Worm (Caenorhabditis elegans) whole organism, young adult: ENCODE measurements around the gene fipr-18.

Experiments used
- B0035.1 ChIP-seq: sonication (generic microtip); optimal IDR thresholded peaks from 2 replicates; lab custom pipeline; 2016; ENCODE audit warnings: missing genetic modification characterization, mild to moderate bottlenecking, missing compliant biosample characterization, missing genotype, missing genetic modification reagents
- C06A6.2 ChIP-seq: fragments of 200-800 bp; sonication (Bioruptor generic); conservative IDR thresholded peaks from 2 replicates; pipeline ENCODE4 v1.3.6; 2022; ENCODE audit warnings: missing genetic modification characterization, missing compliant biosample characterization
- F33H1.4 ChIP-seq: fragments of 200-800 bp; sonication (Bioruptor generic); IDR thresholded peaks from 2 replicates; pipeline ENCODE4 v1.3.6; 2022; ENCODE audit warnings: missing genetic modification reagents, missing genetic modification characterization, missing compliant biosample characterization
- F52B5.7 ChIP-seq: sonication (generic microtip); optimal IDR thresholded peaks from 2 replicates; lab custom pipeline; 2016; ENCODE audit warnings: mild to moderate bottlenecking, missing genetic modification characterization, missing compliant biosample characterization
- K11D2.4 ChIP-seq: fragments of 200-800 bp; sonication (Bioruptor generic); IDR thresholded peaks from 2 replicates; pipeline ENCODE4 v1.3.6; 2022; ENCODE audit warnings: missing genetic modification reagents, missing genetic modification characterization, missing compliant biosample characterization
- Y53G8AR.9 ChIP-seq: fragments of 200-800 bp; sonication (Bioruptor generic); conservative IDR thresholded peaks from 2 replicates; pipeline ENCODE4 v1.3.6; 2022; ENCODE audit warnings: missing genetic modification reagents, missing genetic modification characterization, missing compliant biosample characterization
- Y79H2A.3 ChIP-seq: fragments of 200-800 bp; sonication (Bioruptor generic); conservative IDR thresholded peaks from 2 replicates; pipeline ENCODE4 v1.3.6; 2022; ENCODE audit warnings: missing genetic modification reagents, missing genetic modification characterization, missing compliant biosample characterization
- ama-1 ChIP-seq, 3 experiments: fragments of 150-350 bp in 1 of 3; sonication (generic microtip) in 2 of 3; optimal IDR thresholded peaks; 2 replicates each; lab custom pipeline; 2014 to 2018; ENCODE audit warnings: missing biosample characterization in 2 of 3, missing genetic modification characterization in 2 of 3, missing genetic modification reagents in 2 of 3
- aptf-2 ChIP-seq: fragments of 200-800 bp; sonication (Bioruptor generic); conservative IDR thresholded peaks from 2 replicates; pipeline ENCODE4 v1.3.6; 2022; ENCODE audit warnings: missing genetic modification reagents, missing genetic modification characterization, missing compliant biosample characterization
- atf-7 ChIP-seq: sonication (generic microtip); optimal IDR thresholded peaks from 2 replicates; lab custom pipeline; 2017; ENCODE audit warnings: mild to moderate bottlenecking, missing genetic modification characterization, missing compliant biosample characterization
- attf-3 ChIP-seq: fragments of 200-800 bp; sonication (Bioruptor generic); conservative IDR thresholded peaks from 2 replicates; pipeline ENCODE4 v1.3.6; 2022; ENCODE audit warnings: missing genetic modification reagents, missing genetic modification characterization, missing compliant biosample characterization
- attf-5 ChIP-seq: fragments of 200-800 bp; sonication (Bioruptor generic); optimal IDR thresholded peaks from 2 replicates; lab custom pipeline; 2018; ENCODE audit warnings: mild to moderate bottlenecking, missing genetic modification characterization, missing compliant biosample characterization
- bed-1 ChIP-seq: fragments of 200-800 bp; sonication (Bioruptor generic); IDR thresholded peaks from 2 replicates; pipeline ENCODE4 v1.3.6; 2022; ENCODE audit warnings: missing genetic modification reagents, missing genetic modification characterization, missing compliant biosample characterization
- ceh-79 ChIP-seq: sonication (generic microtip); optimal IDR thresholded peaks from 2 replicates; lab custom pipeline; 2017; ENCODE audit warnings: mild to moderate bottlenecking, missing genetic modification characterization, missing compliant biosample characterization
- die-1 ChIP-seq: sonication (generic microtip); optimal IDR thresholded peaks from 2 replicates; lab custom pipeline; 2016; ENCODE audit warnings: missing genotype, mild to moderate bottlenecking, missing genetic modification characterization, missing compliant biosample characterization
- ekl-4 ChIP-seq: fragments of 200-800 bp; sonication (Bioruptor generic); IDR thresholded peaks from 2 replicates; pipeline ENCODE4 v1.3.6; 2022; ENCODE audit warnings: missing genetic modification reagents, missing genetic modification characterization, missing compliant biosample characterization
- hlh-26 ChIP-seq: fragments of 200-800 bp; sonication (Bioruptor generic); conservative IDR thresholded peaks from 2 replicates; pipeline ENCODE4 v1.3.6; 2022; ENCODE audit warnings: missing genetic modification reagents, missing genetic modification characterization, missing compliant biosample characterization
- hmg-1.2 ChIP-seq: fragments of 200-800 bp; sonication (Bioruptor generic); IDR thresholded peaks from 2 replicates; pipeline ENCODE4 v1.3.6; 2022; ENCODE audit warnings: missing genetic modification reagents, missing genetic modification characterization, missing compliant biosample characterization
- hrde-1 ChIP-seq: sonication (generic microtip); optimal IDR thresholded peaks from 2 replicates; lab custom pipeline; 2016; ENCODE audit warnings: missing genetic modification characterization, mild to moderate bottlenecking, missing compliant biosample characterization, moderate library complexity, missing genotype, missing genetic modification reagents, borderline replicate concordance
- lin-54 ChIP-seq: fragments of 200-800 bp; sonication (Bioruptor generic); optimal IDR thresholded peaks from 2 replicates; lab custom pipeline; 2018; ENCODE audit warnings: mild to moderate bottlenecking, missing genetic modification characterization, missing compliant biosample characterization
- lir-1 ChIP-seq: fragments of 200-800 bp; sonication (Bioruptor generic); conservative IDR thresholded peaks from 2 replicates; pipeline ENCODE4 v1.3.6; 2022; ENCODE audit warnings: missing genetic modification reagents, missing genetic modification characterization, missing compliant biosample characterization
- lsl-1 ChIP-seq: fragments of 200-800 bp; sonication (Bioruptor generic); optimal IDR thresholded peaks from 2 replicates; lab custom pipeline; 2018; ENCODE audit warnings: mild to moderate bottlenecking, missing genetic modification characterization, moderate library complexity, missing compliant biosample characterization
- lsy-27 ChIP-seq: sonication (generic microtip); optimal IDR thresholded peaks from 2 replicates; lab custom pipeline; 2017; ENCODE audit warnings: missing genetic modification characterization, mild to moderate bottlenecking, missing compliant biosample characterization, antibody characterized with exemption, missing genotype, borderline replicate concordance; ENCODE audit not compliant: insufficient read depth
- madf-3 ChIP-seq: fragments of 200-800 bp; sonication (Bioruptor generic); IDR thresholded peaks from 2 replicates; pipeline ENCODE4 v1.3.6; 2022; ENCODE audit warnings: missing genetic modification reagents, missing genetic modification characterization, missing compliant biosample characterization
- madf-6 ChIP-seq: fragments of 200-800 bp; sonication (Bioruptor generic); IDR thresholded peaks from 2 replicates; pipeline ENCODE4 v1.3.6; 2022; ENCODE audit warnings: missing genetic modification reagents, missing genetic modification characterization, missing compliant biosample characterization
- mxl-1 ChIP-seq: sonication (generic microtip); optimal IDR thresholded peaks from 2 replicates; lab custom pipeline; 2016; ENCODE audit warnings: missing genetic modification characterization, missing compliant biosample characterization
- nfya-1 ChIP-seq: sonication (generic microtip); optimal IDR thresholded peaks from 2 replicates; lab custom pipeline; 2017; ENCODE audit warnings: antibody characterized with exemption, missing compliant biosample characterization, missing genetic modification characterization, borderline replicate concordance; ENCODE audit not compliant: insufficient read depth
- nfya-2 ChIP-seq: fragments of 200-800 bp; sonication (Bioruptor generic); IDR thresholded peaks from 2 replicates; pipeline ENCODE4 v1.3.6; 2022; ENCODE audit warnings: missing genetic modification reagents, missing genetic modification characterization, missing compliant biosample characterization
- nfyb-1 ChIP-seq: fragments of 200-800 bp; sonication (Bioruptor generic); IDR thresholded peaks from 2 replicates; pipeline ENCODE4 v1.3.6; 2022; ENCODE audit warnings: missing genetic modification reagents, missing genetic modification characterization, missing compliant biosample characterization
- nhr-27 ChIP-seq: fragments of 200-800 bp; sonication (Bioruptor generic); optimal IDR thresholded peaks from 2 replicates; lab custom pipeline; 2018; ENCODE audit warnings: mild to moderate bottlenecking, missing genetic modification characterization, moderate library complexity, missing compliant biosample characterization
- nhr-80 ChIP-seq: sonication (generic microtip); optimal IDR thresholded peaks from 2 replicates; lab custom pipeline; 2016; ENCODE audit warnings: missing genetic modification characterization, missing compliant biosample characterization
- nhr-90 ChIP-seq: sonication (generic microtip); optimal IDR thresholded peaks from 2 replicates; lab custom pipeline; 2016; ENCODE audit warnings: missing genotype, mild to moderate bottlenecking, missing genetic modification characterization, missing compliant biosample characterization
- pbrm-1 ChIP-seq: fragments of 200-800 bp; sonication (Bioruptor generic); IDR thresholded peaks from 2 replicates; pipeline ENCODE4 v1.3.6; 2022; ENCODE audit warnings: missing genetic modification reagents, missing genetic modification characterization, missing compliant biosample characterization
- pha-4 ChIP-seq: fragments of 150-350 bp; sonication (generic microtip); optimal IDR thresholded peaks from 2 replicates; lab custom pipeline; 2014; ENCODE audit warnings: missing biosample characterization, missing genetic modification reagents, missing genetic modification characterization
- rec-8 ChIP-seq, 2 experiments: sonication (generic microtip); optimal IDR thresholded peaks; 2 replicates each; lab custom pipeline; 2016; ENCODE audit warnings: mild to moderate bottlenecking in 2 of 2, missing genetic modification characterization in 2 of 2, missing genetic modification reagents in 2 of 2, missing genotype in 2 of 2, missing biosample characterization in 1 of 2, missing compliant biosample characterization in 1 of 2, moderate library complexity in 1 of 2
- repo-1 ChIP-seq: sonication (generic microtip); optimal IDR thresholded peaks from 2 replicates; lab custom pipeline; 2017; ENCODE audit warnings: mild to moderate bottlenecking, missing genetic modification characterization, missing compliant biosample characterization
- rpc-1 ChIP-seq, 2 experiments: fragments of 150-350 bp in 1 of 2; sonication (generic microtip) in 1 of 2; optimal IDR thresholded peaks; 2 replicates each; lab custom pipeline; 2014 to 2018; ENCODE audit warnings: missing biosample characterization in 1 of 2, missing genetic modification characterization in 1 of 2, missing genetic modification reagents in 1 of 2, missing genotype in 1 of 2
- snpc-1.3 ChIP-seq: sonication (generic microtip); optimal IDR thresholded peaks from 2 replicates; lab custom pipeline; 2017; ENCODE audit warnings: missing genetic modification characterization, mild to moderate bottlenecking, missing compliant biosample characterization, antibody characterized with exemption, moderate library complexity, missing genotype, missing genetic modification reagents; ENCODE audit not compliant: insufficient read depth
- snpc-4 ChIP-seq, 5 experiments: fragments of 150-350 bp in 1 of 5; sonication (generic microtip) in 4 of 5; optimal IDR thresholded peaks; 2 replicates each; lab custom pipeline; 2014 to 2018; ENCODE audit warnings: missing genetic modification characterization in 5 of 5, missing biosample characterization in 3 of 5, antibody characterized with exemption in 2 of 5, mild to moderate bottlenecking in 2 of 5, missing compliant biosample characterization in 2 of 5, missing genotype in 2 of 5, moderate library complexity in 2 of 5, missing genetic modification reagents in 1 of 5
- sptf-2 ChIP-seq: fragments of 200-800 bp; sonication (Bioruptor generic); optimal IDR thresholded peaks from 2 replicates; lab custom pipeline; 2018; ENCODE audit warnings: mild to moderate bottlenecking, missing genetic modification characterization, missing compliant biosample characterization
- tbx-9 ChIP-seq: sonication (generic microtip); optimal IDR thresholded peaks from 2 replicates; lab custom pipeline; 2016; ENCODE audit warnings: borderline replicate concordance, missing genetic modification characterization, inconsistent platforms, missing compliant biosample characterization
- xnd-1 ChIP-seq: sonication (generic microtip); optimal IDR thresholded peaks from 2 replicates; lab custom pipeline; 2016; ENCODE audit warnings: missing genotype, missing genetic modification reagents, missing genetic modification characterization, missing compliant biosample characterization
- zfh-2 ChIP-seq: fragments of 200-800 bp; sonication (Bioruptor generic); conservative IDR thresholded peaks from 2 replicates; pipeline ENCODE4 v1.3.6; 2022; ENCODE audit warnings: missing genetic modification reagents, missing genetic modification characterization, missing compliant biosample characterization
- zim-3 ChIP-seq: sonication (generic microtip); optimal IDR thresholded peaks from 2 replicates; lab custom pipeline; 2017; ENCODE audit warnings: mild to moderate bottlenecking, missing genetic modification characterization, moderate library complexity, missing compliant biosample characterization
- ztf-26 ChIP-seq: sonication (generic microtip); optimal IDR thresholded peaks from 2 replicates; lab custom pipeline; 2017; ENCODE audit warnings: missing genetic modification characterization, missing compliant biosample characterization
- ztf-3 ChIP-seq: fragments of 200-800 bp; sonication (Bioruptor generic); optimal IDR thresholded peaks from 2 replicates; lab custom pipeline; 2018; ENCODE audit warnings: mild to moderate bottlenecking, missing genetic modification characterization, missing compliant biosample characterization

The fipr-18 gene

ce11 chrIII:7494850-7495314 is 35.8 kb downstream of the fipr-18 start (continued):
- TF ChIP-seq die-1 (tag; lab: Kevin White, UChicago) (peak; percentile 30), hrde-1 (tag; lab: Kevin White, UChicago) (peak; percentile 97), attf-5 (GFP tag; lab: Kevin White, UChicago) (peak; percentile 11), C06A6.2 (GFP tag; lab: Robert Waterston, UW) (no peak), nhr-27 (tag; lab: Kevin White, UChicago) (peak; percentile 81), mxl-1 (no peak), K11D2.4 (no peak), B0035.1 (peak; percentile 51), nhr-80 (tag; lab: Kevin White, UChicago) (no peak), ekl-4 (GFP tag; lab: Robert Waterston, UW) (peak; percentile 76), ama-1 (optimal IDR thresholded peaks at IDR 0.05; lab: Kevin White, UChicago) (no peak), ama-1 (GFP tag; optimal IDR thresholded peaks at IDR 0.05; lab: Kevin White, UChicago) (peak; percentile 53 to 90), nfya-2 (GFP tag; lab: Robert Waterston, UW) (peak; percentile 94), tbx-9 (peak; percentile 94), nfya-1 (tag; lab: Kevin White, UChicago) (no peak), lir-1 (GFP tag; lab: Robert Waterston, UW) (no peak; the same call in 1 of the 2 replicates), bed-1 (0 out of 2 replicates have a peak, but pooled peaks have one; percentile 5), hlh-26 (GFP tag; lab: Robert Waterston, UW) (no peak), ceh-79 (tag; lab: Kevin White, UChicago) (peak; percentile 94), F52B5.7 (tag; lab: Kevin White, UChicago) (peak; percentile 89), Y53G8AR.9 (GFP tag; lab: Robert Waterston, UW) (peak; percentile 85), zim-3 (tag; lab: Kevin White, UChicago) (peak; percentile 74), atf-7 (tag; lab: Kevin White, UChicago) (peak; percentile 78), rec-8 (tag; optimal IDR thresholded peaks at IDR 0.05; lab: Kevin White, UChicago) (peak; percentile 6 to 50), nhr-90 (tag; lab: Kevin White, UChicago) (no peak), ztf-26 (no peak), madf-3 (peak; percentile 87), pha-4 (tag; lab: Kevin White, UChicago) (no peak), lsy-27 (tag; lab: Kevin White, UChicago) (no peak), snpc-4 (GFP tag; optimal IDR thresholded peaks at IDR 0.05; lab: Kevin White, UChicago) (no peak), snpc-4 (tag; optimal IDR thresholded peaks at IDR 0.05; lab: Kevin White, UChicago) (peak in 1 of 4 experiments; percentile 38), hmg-1.2 (GFP tag; lab: Robert Waterston, UW) (peak; percentile 34), rpc-1 (optimal IDR thresholded peaks at IDR 0.05; lab: Kevin White, UChicago) (no peak), rpc-1 (tag; optimal IDR thresholded peaks at IDR 0.05; lab: Kevin White, UChicago) (no peak), xnd-1 (tag; lab: Kevin White, UChicago) (peak; percentile 44), attf-3 (no peak), sptf-2 (GFP tag; lab: Kevin White, UChicago) (no peak), F33H1.4 (GFP tag; lab: Robert Waterston, UW) (no peak), snpc-1.3 (peak; percentile 21), lsl-1 (GFP tag; lab: Kevin White, UChicago) (peak; percentile 6), lin-54 (GFP tag; lab: Kevin White, UChicago) (peak; percentile 45), pbrm-1 (GFP tag; lab: Robert Waterston, UW) (peak; percentile 27; the same call in 1 of the 2 replicates), madf-6 (GFP tag; lab: Robert Waterston, UW) (peak; percentile 82), ztf-3 (GFP tag; lab: Kevin White, UChicago) (no peak), aptf-2 (GFP tag; lab: Robert Waterston, UW) (no peak), zfh-2 (no peak), Y79H2A.3 (GFP tag; lab: Robert Waterston, UW) (peak; percentile 69; the same call in 1 of the 2 replicates), repo-1 (peak; percentile 69), nfyb-1 (peak; percentile 68; the same call in 1 of the 2 replicates)
